Worm (Caenorhabditis elegans): Measurements from ENCODE around the gene F18A11.5.

F18A11.5 gene

DNA sequence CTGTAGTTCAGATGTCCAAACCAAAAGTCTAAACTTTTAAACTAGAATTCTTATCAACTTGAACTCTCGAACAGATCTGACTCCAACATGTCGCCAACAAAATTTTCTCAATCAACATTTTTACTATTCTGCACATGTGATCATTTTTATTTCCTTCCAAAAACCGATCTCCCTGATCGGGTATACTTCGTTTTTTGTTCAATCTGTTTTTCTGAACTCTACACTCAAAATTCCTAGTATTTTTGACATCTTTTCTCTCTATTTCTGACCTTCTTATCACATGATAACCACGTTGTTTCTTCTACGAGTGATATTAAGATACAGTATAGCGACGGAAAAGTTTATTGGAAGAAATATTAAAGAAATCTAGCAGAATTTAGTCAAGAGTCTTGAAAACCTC lies 7.8 kb downstream of the F18A11.5 start:
- TF ChIP-seq med-1 (GFP tag; optimal IDR thresholded peaks at IDR 0.05; ENCODE audit: insufficient read depth) (no peak), ref-1 (GFP tag; conservative IDR thresholded peaks at IDR 0.05) (no peak), ztf-23 (GFP tag; IDR thresholded peaks at IDR 0.05) (no peak), tab-1 (GFP tag; IDR thresholded peaks at IDR 0.05) (no peak), cog-1 (tag; optimal IDR thresholded peaks at IDR 0.05) (no peak), klf-2 (GFP tag; conservative IDR thresholded peaks at IDR 0.05) (no peak), ztf-29 (GFP tag; IDR thresholded peaks at IDR 0.05) (no peak)

DNA sequence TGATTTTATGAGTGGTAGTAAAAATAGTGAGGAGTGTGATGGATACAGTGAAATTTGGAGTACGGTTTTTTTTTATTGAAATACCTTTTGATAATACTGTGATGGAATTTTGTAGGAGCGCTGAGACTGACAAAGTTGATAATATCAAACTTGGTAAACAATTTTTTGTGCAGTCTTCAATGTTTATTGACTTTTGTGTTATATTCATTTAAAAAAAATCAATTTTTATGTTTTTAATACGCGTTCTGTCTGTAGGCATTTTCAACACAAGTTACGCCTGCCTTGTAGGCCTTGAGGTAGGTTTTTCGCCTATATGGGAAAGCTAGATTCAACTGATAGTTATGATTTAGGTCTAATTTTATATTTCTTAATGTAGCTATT lies 9.2 kb downstream of the F18A11.5 start:
- TF ChIP-seq ztf-29 (GFP tag; IDR thresholded peaks at IDR 0.05) (no peak), flt-1 (GFP tag; IDR thresholded peaks at IDR 0.05) (no peak), med-1 (GFP tag; optimal IDR thresholded peaks at IDR 0.05; ENCODE audit: insufficient read depth) (no peak), ztf-23 (GFP tag; IDR thresholded peaks at IDR 0.05) (no peak), ref-1 (GFP tag; conservative IDR thresholded peaks at IDR 0.05) (no peak), cog-1 (tag; optimal IDR thresholded peaks at IDR 0.05) (no peak), tab-1 (GFP tag; IDR thresholded peaks at IDR 0.05) (no peak), T22C8.4 (GFP tag; IDR thresholded peaks at IDR 0.05) (no peak), klf-2 (GFP tag; conservative IDR thresholded peaks at IDR 0.05) (no peak)

DNA sequence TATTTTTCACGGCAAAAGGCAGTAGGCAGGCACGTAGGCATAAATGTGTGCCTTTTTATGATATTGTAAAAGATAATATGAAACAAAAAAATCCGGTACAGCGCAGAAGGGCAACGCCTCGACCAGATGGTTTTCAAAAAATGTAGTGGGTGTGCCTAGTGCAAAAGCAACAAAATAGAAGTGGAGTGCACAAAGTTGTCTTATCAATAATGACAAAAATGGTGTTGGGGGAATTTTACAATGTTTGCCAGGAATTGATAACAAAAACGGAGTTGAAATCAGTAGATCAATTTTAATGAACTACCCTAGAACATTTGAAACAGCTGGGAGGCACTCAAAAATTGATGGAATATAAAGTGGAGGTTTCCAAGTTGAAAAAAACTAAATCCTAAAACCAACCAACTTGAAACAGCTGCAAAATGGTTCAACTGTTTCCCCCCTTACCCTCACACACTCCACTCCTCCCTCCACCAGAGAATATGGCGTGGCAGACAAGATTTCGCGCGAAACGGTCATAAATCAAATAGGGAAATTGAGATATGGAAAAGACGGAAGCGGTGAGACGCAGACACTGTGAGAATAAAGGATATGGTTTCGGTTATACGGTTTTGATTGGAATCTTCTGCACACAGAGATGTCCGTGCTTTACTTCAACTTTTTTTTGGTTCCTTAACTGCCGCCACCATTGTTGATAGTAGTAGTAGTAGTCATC lies 9.8 kb downstream of the F18A11.5 start:
- TF ChIP-seq ztf-23 (GFP tag; IDR thresholded peaks at IDR 0.05) (no peak), ztf-29 (GFP tag; IDR thresholded peaks at IDR 0.05) (no peak), flt-1 (GFP tag; IDR thresholded peaks at IDR 0.05) (no peak), med-1 (GFP tag; optimal IDR thresholded peaks at IDR 0.05; ENCODE audit: insufficient read depth) (no peak), tab-1 (GFP tag; IDR thresholded peaks at IDR 0.05) (no peak), klf-2 (GFP tag; conservative IDR thresholded peaks at IDR 0.05) (no peak), cog-1 (tag; optimal IDR thresholded peaks at IDR 0.05) (no peak), ref-1 (GFP tag; conservative IDR thresholded peaks at IDR 0.05) (no peak)

DNA sequence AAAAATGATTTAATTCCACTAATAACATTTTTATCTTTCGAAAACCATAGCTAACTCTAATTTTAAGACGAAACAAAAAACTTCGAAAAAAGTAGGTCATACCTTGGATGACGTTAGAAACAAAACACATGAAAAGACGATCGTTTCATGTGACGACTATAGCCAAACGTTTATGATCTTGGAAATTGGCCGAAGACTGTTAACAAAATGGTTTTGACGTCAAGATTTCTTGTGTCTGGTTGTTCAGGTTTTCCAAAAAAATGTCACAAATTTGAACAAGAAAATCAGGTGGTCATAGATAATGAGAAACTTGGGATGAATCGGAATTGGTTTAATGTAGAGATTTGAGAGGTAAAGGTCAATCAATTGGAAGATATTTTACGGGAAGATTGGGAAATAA lies 10.8 kb downstream of the F18A11.5 start:
- TF ChIP-seq tab-1 (GFP tag; IDR thresholded peaks at IDR 0.05) (no peak), ztf-29 (GFP tag; IDR thresholded peaks at IDR 0.05) (no peak), flt-1 (GFP tag; IDR thresholded peaks at IDR 0.05) (no peak), ztf-23 (GFP tag; IDR thresholded peaks at IDR 0.05) (no peak), klf-2 (GFP tag; conservative IDR thresholded peaks at IDR 0.05) (no peak), med-1 (GFP tag; optimal IDR thresholded peaks at IDR 0.05; ENCODE audit: insufficient read depth) (no peak)

DNA sequence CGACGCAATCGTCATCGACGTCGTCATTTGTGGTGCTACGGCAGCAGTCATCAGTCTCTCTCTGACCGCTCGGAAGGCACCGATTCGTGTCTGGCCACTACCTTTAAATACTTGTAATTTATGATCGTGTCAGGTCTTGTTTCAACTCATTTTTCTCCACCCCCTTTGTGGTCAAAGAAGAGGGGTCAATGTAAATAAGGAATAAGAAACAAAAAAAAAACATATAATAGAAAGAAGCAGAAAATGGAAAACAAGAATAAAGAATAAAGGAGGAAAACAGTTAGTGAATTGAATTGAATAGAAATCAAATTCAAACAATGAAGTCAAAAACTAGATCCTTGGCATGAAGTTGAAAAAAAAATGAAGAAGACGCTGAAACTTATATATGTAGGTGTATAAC lies 13.3 kb downstream of the F18A11.5 start, which contains the start of gene Y38F1A.8:
Gene Y38F1A.8, minus strand, starts transcription at position 101 of the 400 bp plus-strand sequence.
- no peak for TF ChIP-seq med-1 (GFP tag; optimal IDR thresholded peaks at IDR 0.05; ENCODE audit: insufficient read depth)
- TF ChIP-seq ztf-23 (GFP tag; IDR thresholded peaks at IDR 0.05): no peak
- TF ChIP-seq cog-1 (tag; optimal IDR thresholded peaks at IDR 0.05): no peak
- no peak for TF ChIP-seq klf-2 (GFP tag; conservative IDR thresholded peaks at IDR 0.05)
- TF ChIP-seq tab-1 (GFP tag; IDR thresholded peaks at IDR 0.05): no peak
- no peak for TF ChIP-seq T22C8.4 (GFP tag; IDR thresholded peaks at IDR 0.05)
- no peak for TF ChIP-seq flt-1 (GFP tag; IDR thresholded peaks at IDR 0.05)
- no peak for TF ChIP-seq ztf-29 (GFP tag; IDR thresholded peaks at IDR 0.05)
- TF ChIP-seq ref-1 (GFP tag; conservative IDR thresholded peaks at IDR 0.05): no peak

DNA sequence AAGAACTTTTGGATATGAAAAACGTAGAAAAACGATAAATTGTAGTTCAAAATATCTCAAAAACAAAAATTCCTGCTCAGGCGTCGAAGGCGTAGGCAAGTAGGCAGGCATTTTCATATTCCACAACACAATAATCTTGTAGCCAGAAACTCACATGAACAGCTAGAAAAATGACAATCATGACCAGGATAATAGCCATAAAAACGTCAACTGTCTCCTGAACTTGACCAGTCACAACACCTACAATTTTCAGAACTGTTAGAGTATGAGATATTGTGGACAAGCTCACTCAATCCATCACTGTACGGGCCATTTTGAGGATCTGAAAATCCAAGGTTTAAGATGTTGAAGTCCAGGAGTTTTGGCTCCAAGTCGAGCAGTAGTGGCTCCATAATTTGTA lies 16.7 kb downstream of the F18A11.5 start, which contains the start of gene Y38F1A.7:
Gene Y38F1A.7, minus strand, starts transcription at position 392 of the 400 bp plus-strand sequence.
- TF ChIP-seq flt-1 (GFP tag; IDR thresholded peaks at IDR 0.05) (no peak), tab-1 (GFP tag; IDR thresholded peaks at IDR 0.05) (no peak), ztf-23 (GFP tag; IDR thresholded peaks at IDR 0.05) (no peak), ref-1 (GFP tag; conservative IDR thresholded peaks at IDR 0.05) (no peak), T22C8.4 (GFP tag; IDR thresholded peaks at IDR 0.05) (no peak), med-1 (GFP tag; optimal IDR thresholded peaks at IDR 0.05; ENCODE audit: insufficient read depth) (no peak), cog-1 (tag; optimal IDR thresholded peaks at IDR 0.05) (no peak), klf-2 (GFP tag; conservative IDR thresholded peaks at IDR 0.05) (no peak), ztf-29 (GFP tag; IDR thresholded peaks at IDR 0.05) (no peak)

DNA sequence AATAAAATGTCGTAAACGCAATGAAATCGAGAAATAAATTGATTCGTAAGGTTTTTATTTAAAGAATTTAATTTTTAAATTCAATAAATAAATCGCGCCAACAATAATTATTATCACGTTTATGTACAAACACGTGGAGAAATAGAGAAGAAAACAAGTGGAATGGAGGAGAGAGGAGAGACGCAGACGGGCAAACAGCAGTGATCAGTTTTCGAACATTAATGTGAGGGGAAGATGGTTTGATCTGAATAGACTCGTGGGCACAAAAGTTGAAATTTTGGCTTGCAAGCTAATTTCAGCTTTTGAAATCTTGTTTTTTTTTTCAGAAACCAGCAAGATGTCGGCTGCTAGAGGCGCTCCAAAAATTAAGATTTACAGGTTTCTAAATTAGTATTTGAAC lies 17.8 kb downstream of the F18A11.5 start, which contains the start of gene hphd-1:
Gene hphd-1, minus strand, starts transcription at position 323 of the 400 bp plus-strand sequence.
- TF ChIP-seq T22C8.4 (GFP tag; IDR thresholded peaks at IDR 0.05): no peak

DNA sequence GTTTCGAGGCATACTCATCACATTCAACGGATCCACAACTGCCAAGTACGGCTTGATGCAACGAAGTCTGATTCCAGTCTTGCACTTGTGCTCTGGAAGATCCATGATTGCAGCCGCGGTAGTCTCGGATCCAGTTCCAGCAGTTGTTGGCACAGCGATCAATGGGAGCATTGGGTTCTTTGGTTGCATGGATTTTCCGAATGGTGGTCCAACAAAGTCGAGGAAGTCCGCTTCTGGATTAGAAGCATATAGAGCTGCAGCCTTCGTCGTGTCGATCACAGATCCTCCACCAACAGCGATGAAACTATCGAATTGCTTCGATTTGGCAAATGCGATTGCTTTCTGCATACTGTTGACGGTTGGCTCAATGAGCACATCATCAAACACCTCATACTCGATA lies 18.8 kb downstream of the F18A11.5 start:
- no peak for TF ChIP-seq ref-1 (GFP tag; conservative IDR thresholded peaks at IDR 0.05)
- TF ChIP-seq med-1 (GFP tag; optimal IDR thresholded peaks at IDR 0.05; ENCODE audit: insufficient read depth): no peak
- TF ChIP-seq tab-1 (GFP tag; IDR thresholded peaks at IDR 0.05): no peak
- TF ChIP-seq ztf-23 (GFP tag; IDR thresholded peaks at IDR 0.05): no peak
- TF ChIP-seq flt-1 (GFP tag; IDR thresholded peaks at IDR 0.05): no peak
- no peak for TF ChIP-seq T22C8.4 (GFP tag; IDR thresholded peaks at IDR 0.05)
- TF ChIP-seq cog-1 (tag; optimal IDR thresholded peaks at IDR 0.05): no peak
- no peak for TF ChIP-seq ztf-29 (GFP tag; IDR thresholded peaks at IDR 0.05)
- TF ChIP-seq klf-2 (GFP tag; conservative IDR thresholded peaks at IDR 0.05): no peak

DNA sequence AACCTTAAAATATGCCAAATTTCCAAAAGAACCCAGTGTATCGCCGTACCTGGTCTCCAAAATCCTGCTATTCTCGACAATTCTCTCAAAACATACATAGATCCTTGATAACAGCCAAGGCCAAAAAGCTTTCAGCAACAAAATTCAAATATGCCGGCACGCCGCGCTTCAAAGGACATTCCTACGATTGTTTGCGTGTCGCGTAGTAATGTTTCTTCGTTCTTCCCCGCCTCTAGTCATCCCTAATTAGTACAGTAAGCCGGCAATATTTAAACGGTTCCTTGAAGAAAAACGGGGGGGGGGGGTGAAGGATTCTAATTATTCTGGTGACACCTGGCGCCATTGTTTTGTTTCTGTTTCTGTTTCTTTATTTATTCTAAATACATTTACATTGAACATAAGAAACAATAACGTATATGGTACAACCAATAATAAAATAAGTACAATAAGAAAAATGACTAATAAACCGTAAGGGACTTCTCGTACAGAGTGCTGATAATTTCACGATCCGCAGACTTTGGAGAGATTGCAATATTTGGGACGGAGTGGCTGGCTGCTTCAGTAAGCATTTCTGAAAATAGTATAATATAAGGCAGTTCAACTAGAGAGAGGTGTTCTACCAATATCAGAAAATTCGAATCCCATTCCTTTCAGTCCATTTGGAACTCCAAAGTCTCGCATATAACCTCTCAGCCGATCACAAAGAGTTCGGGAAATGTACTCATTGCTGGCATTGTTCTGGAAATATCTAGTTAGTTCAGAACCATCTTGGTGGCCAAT lies 19.9 kb downstream of the F18A11.5 start:
- TF ChIP-seq ztf-23 (GFP tag; IDR thresholded peaks at IDR 0.05) (no peak), ref-1 (GFP tag; conservative IDR thresholded peaks at IDR 0.05) (no peak), T22C8.4 (GFP tag; IDR thresholded peaks at IDR 0.05) (no peak), cog-1 (tag; optimal IDR thresholded peaks at IDR 0.05) (no peak), flt-1 (GFP tag; IDR thresholded peaks at IDR 0.05) (no peak), tab-1 (GFP tag; IDR thresholded peaks at IDR 0.05) (no peak), ztf-29 (GFP tag; IDR thresholded peaks at IDR 0.05) (no peak), klf-2 (GFP tag; conservative IDR thresholded peaks at IDR 0.05) (no peak)

All from whole organism, midembryonic.